Fruit fly (Drosophila melanogaster): Measurements from ENCODE around the gene Pcyt2.

Gene Pcyt2

dm6 chr3L:1549148-1549547, 4.1 kb upstream of the Pcyt2 start (continued):
- TF ChIP-seq CG18262 (tag; optimal IDR thresholded peaks at IDR 0.05) (no peak), corto (GFP tag; optimal IDR thresholded peaks at IDR 0.05) (no peak), CG11723 (GFP tag; optimal IDR thresholded peaks at IDR 0.05) (no peak), her (GFP tag; optimal IDR thresholded peaks at IDR 0.05) (no peak), nom (GFP tag; optimal IDR thresholded peaks at IDR 0.05) (no peak), CG13775 (GFP tag; optimal IDR thresholded peaks at IDR 0.05) (peak; percentile 42), eve (GFP tag; optimal IDR thresholded peaks at IDR 0.05) (no peak), gsb-n (tag; optimal IDR thresholded peaks at IDR 0.05) (no peak), zen2 (GFP tag; IDR thresholded peaks at IDR 0.05; ENCODE audit: partially characterized antibody) (no peak), gcm2 (GFP tag; optimal IDR thresholded peaks at IDR 0.05) (no peak), lilli (GFP tag; optimal IDR thresholded peaks at IDR 0.05) (peak; percentile 24), CG17385 (GFP tag; optimal IDR thresholded peaks at IDR 0.05) (peak; percentile 8), Antp (GFP tag; optimal IDR thresholded peaks at IDR 0.05) (no peak), CG1603 (tag; optimal IDR thresholded peaks at IDR 0.05) (no peak), CG2116 (GFP tag; optimal IDR thresholded peaks at IDR 0.05) (no peak), caup (GFP tag; optimal IDR thresholded peaks at IDR 0.05; ENCODE audit: severe bottlenecking) (no peak), kah (GFP tag; optimal IDR thresholded peaks at IDR 0.05) (no peak), phol (tag; optimal IDR thresholded peaks at IDR 0.05) (peak; percentile 12), CG8359 (GFP tag; optimal IDR thresholded peaks at IDR 0.05; ENCODE audit: borderline replicate concordance) (no peak), Ets97D (GFP tag; optimal IDR thresholded peaks at IDR 0.05) (no peak), NFAT (GFP tag; IDR thresholded peaks at IDR 0.05) (peak; percentile 29), CG18476 (GFP tag; optimal IDR thresholded peaks at IDR 0.05) (no peak), CG4328 (GFP tag; optimal IDR thresholded peaks at IDR 0.05) (no peak), Hr3 (GFP tag; optimal IDR thresholded peaks at IDR 0.05) (no peak), CG10979 (tag; optimal IDR thresholded peaks at IDR 0.05) (peak; percentile 2), gsb (GFP tag; IDR thresholded peaks at IDR 0.05) (no peak), Trl (optimal IDR thresholded peaks at IDR 0.05) (no peak), Trl (GFP tag; optimal IDR thresholded peaks at IDR 0.05) (no peak), CG12104 (GFP tag; optimal IDR thresholded peaks at IDR 0.05) (no peak), Neu2 (GFP tag; optimal IDR thresholded peaks at IDR 0.05; ENCODE audit: borderline replicate concordance) (no peak), hkb (optimal IDR thresholded peaks at IDR 0.05) (no peak), hkb (GFP tag; IDR thresholded peaks at IDR 0.05) (peak; percentile 38; the same call in 1 of the 2 replicates), ato (GFP tag; IDR thresholded peaks at IDR 0.05; ENCODE audit: partially characterized antibody) (no peak), ftz-f1 (GFP tag; optimal IDR thresholded peaks at IDR 0.05) (no peak), Jarid2 (GFP tag; optimal IDR thresholded peaks at IDR 0.05) (peak; percentile 3), zen (tag; optimal IDR thresholded peaks at IDR 0.05) (no peak), CG4854 (GFP tag; optimal IDR thresholded peaks at IDR 0.05) (no peak), Hr39 (optimal IDR thresholded peaks at IDR 0.05) (no peak), CG7357 (GFP tag; IDR thresholded peaks at IDR 0.05) (no peak), CG2199 (GFP tag; IDR thresholded peaks at IDR 0.05) (peak; percentile 78; the same call in 2 of the 3 replicates), pnt (GFP tag; optimal IDR thresholded peaks at IDR 0.05) (no peak), Awh (GFP tag; IDR thresholded peaks at IDR 0.05) (peak; percentile 12; the same call in 1 of the 2 replicates), Abd-B (GFP tag; optimal IDR thresholded peaks at IDR 0.05) (no peak), CG10209 (GFP tag; optimal IDR thresholded peaks at IDR 0.05) (no peak), lola (GFP tag; optimal IDR thresholded peaks at IDR 0.05) (no peak), CG10267 (tag; optimal IDR thresholded peaks at IDR 0.05) (no peak), slbo (GFP tag; IDR thresholded peaks at IDR 0.05) (peak; percentile 42; the same call in 1 of the 2 replicates), CG13424 (tag; optimal IDR thresholded peaks at IDR 0.05) (peak; percentile 23), Mad (GFP tag; optimal IDR thresholded peaks at IDR 0.05) (no peak), Bgb (GFP tag; IDR thresholded peaks at IDR 0.05; ENCODE audit: partially characterized antibody) (no peak), CG1602 (GFP tag; optimal IDR thresholded peaks at IDR 0.05) (no peak)

Data from whole organism, embryonic.